Worm (Caenorhabditis elegans): ENCODE data around the gene cec-7.

DNA sequence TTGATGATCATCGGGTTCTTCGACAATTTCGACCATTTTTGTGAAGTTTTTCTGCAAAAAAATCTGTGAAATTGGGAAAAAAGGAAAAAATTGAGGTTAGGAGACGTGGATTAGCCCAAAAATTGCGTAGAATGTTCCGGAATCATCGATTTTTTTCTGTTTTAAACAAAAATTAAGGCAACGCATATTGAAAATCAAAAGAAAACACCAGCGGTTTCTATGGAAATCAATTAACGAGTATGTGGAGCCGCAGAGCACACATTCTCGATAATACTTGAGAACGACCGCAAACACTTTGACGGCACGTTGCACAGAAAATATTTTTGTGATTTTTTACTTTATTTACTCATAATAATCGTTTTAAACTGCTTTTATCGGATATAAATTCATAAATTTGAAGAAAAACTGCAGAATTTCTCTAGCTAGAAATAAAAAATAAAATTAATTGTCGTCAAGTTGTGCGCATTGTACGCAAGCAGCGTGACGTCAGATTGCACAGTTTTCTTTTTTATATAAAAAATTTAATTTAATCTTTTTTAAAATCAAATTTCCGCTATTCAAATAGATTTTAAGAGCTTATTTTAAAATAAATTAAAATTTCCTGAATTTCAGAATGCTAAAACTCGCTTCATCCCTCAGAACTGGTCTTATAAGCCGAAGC lies 48.7 kb upstream of the cec-7 start, which contains the start of the genes npp-25 and mrps-10:
- no peak for TF ChIP-seq nfya-1 (tag; optimal IDR thresholded peaks at IDR 0.05; ENCODE audit: borderline replicate concordance, insufficient read depth)
- no peak for TF ChIP-seq lir-1 (GFP tag; conservative IDR thresholded peaks at IDR 0.05)
- TF ChIP-seq D2030.7 (GFP tag; IDR thresholded peaks at IDR 0.05): no peak
- TF ChIP-seq F37B4.10 (GFP tag; IDR thresholded peaks at IDR 0.05): no peak
- no peak for TF ChIP-seq ets-4 (GFP tag; optimal IDR thresholded peaks at IDR 0.05)
- TF ChIP-seq hmg-1.2 (GFP tag; IDR thresholded peaks at IDR 0.05): no peak
- TF ChIP-seq ama-1 (optimal IDR thresholded peaks at IDR 0.05): no peak
- TF ChIP-seq ama-1 (GFP tag; optimal IDR thresholded peaks at IDR 0.05): no peak
- no peak for TF ChIP-seq rec-8 (tag; optimal IDR thresholded peaks at IDR 0.05)
- no peak for TF ChIP-seq unc-62 (GFP tag; optimal IDR thresholded peaks at IDR 0.05)
- TF ChIP-seq gei-17 (GFP tag; optimal IDR thresholded peaks at IDR 0.05): no peak
